Worm (Caenorhabditis elegans) whole organism, L4/young adult: Measurements from ENCODE around the gene tax-6.

Experiments
- W03F9.2 ChIP-seq: fragments of 150-350 bp; optimal IDR thresholded peaks from 2 replicates; lab custom pipeline; 2014; ENCODE audit warnings: missing biosample characterization, missing genetic modification characterization
- dao-5 ChIP-seq: sonication (generic microtip); optimal IDR thresholded peaks from 2 replicates; lab custom pipeline; 2016; ENCODE audit warnings: missing genotype, missing genetic modification characterization, moderate library complexity, missing compliant biosample characterization
- him-1 ChIP-seq: sonication (generic microtip); optimal IDR thresholded peaks from 2 replicates; lab custom pipeline; 2016; ENCODE audit warnings: missing genotype, missing genetic modification reagents, missing genetic modification characterization, missing compliant biosample characterization

ce11 chrIV:10533639-10534038 is 32.2 kb upstream of the tax-6 start, which contains the start of gene T07G12.3:
- TF ChIP-seq him-1 (tag; lab: Kevin White, UChicago) = no peak
- TF ChIP-seq W03F9.2 (tag; lab: Kevin White, UChicago) = no peak
- no peak for TF ChIP-seq dao-5 (tag; lab: Kevin White, UChicago)
